Fruit fly (Drosophila melanogaster) whole organism, embryonic: Measurements from ENCODE around the gene CG7536.
A peak's percentile ranks its signal among the peaks of the same experiment; 100 is the strongest.

Source experiments
- Abd-B ChIP-seq: fragments of 200-800 bp; sonication (Bioruptor generic); optimal IDR thresholded peaks from 2 replicates; lab custom pipeline; 2018; ENCODE audit warnings: missing biosample characterization, mild to moderate bottlenecking, missing genetic modification characterization, moderate library complexity
- Antp ChIP-seq: fragments of 200-800 bp; sonication (Bioruptor generic); optimal IDR thresholded peaks from 3 replicates; lab custom pipeline; 2016; ENCODE audit warnings: missing biosample characterization, missing genetic modification characterization
- B-H1 ChIP-seq: fragments of 200-800 bp; sonication (Bioruptor generic); IDR thresholded peaks from 3 replicates; pipeline ENCODE4 v1.3.6; 2022; ENCODE audit warnings: missing biosample characterization, missing genetic modification characterization
- Blimp-1 ChIP-seq: fragments of 200-800 bp; sonication (Bioruptor generic); optimal IDR thresholded peaks from 3 replicates; lab custom pipeline; 2018; ENCODE audit warnings: missing biosample characterization, missing genetic modification characterization, mild to moderate bottlenecking, moderate library complexity, missing genetic modification reagents
- C15 ChIP-seq: fragments of 200-800 bp; sonication (Bioruptor generic); IDR thresholded peaks from 3 replicates; pipeline ENCODE4 v1.3.6; 2022; ENCODE audit warnings: missing biosample characterization, missing genetic modification characterization
- CG10543 ChIP-seq: fragments of 200-800 bp; sonication (Bioruptor generic); optimal IDR thresholded peaks from 3 replicates; lab custom pipeline; 2017; ENCODE audit warnings: missing biosample characterization, mild to moderate bottlenecking, missing genetic modification characterization, moderate library complexity
- CG11695 ChIP-seq: fragments of 200-800 bp; sonication (Bioruptor generic); IDR thresholded peaks from 3 replicates; pipeline ENCODE4 v1.3.6; 2022; ENCODE audit warnings: missing biosample characterization, missing genetic modification characterization
- CG1233 ChIP-seq: fragments of 200-800 bp; sonication (Bioruptor generic); optimal IDR thresholded peaks from 4 replicates; lab custom pipeline; 2018; ENCODE audit warnings: missing biosample characterization, mild to moderate bottlenecking, missing genetic modification characterization
- CG12744 ChIP-seq: fragments of 200-800 bp; sonication (Bioruptor generic); optimal IDR thresholded peaks from 2 replicates; lab custom pipeline; 2016; ENCODE audit warnings: missing biosample characterization, missing genetic modification characterization
- CG13624 ChIP-seq: fragments of 200-800 bp; sonication (Bioruptor generic); optimal IDR thresholded peaks from 2 replicates; lab custom pipeline; 2016; ENCODE audit warnings: missing biosample characterization, missing genetic modification characterization
- CG13775 ChIP-seq: fragments of 200-800 bp; sonication (Bioruptor generic); optimal IDR thresholded peaks from 3 replicates; lab custom pipeline; 2017; ENCODE audit warnings: missing biosample characterization, mild to moderate bottlenecking, missing genetic modification characterization
- CG13894 ChIP-seq: fragments of 200-800 bp; sonication (Bioruptor generic); optimal IDR thresholded peaks from 3 replicates; lab custom pipeline; 2018; ENCODE audit warnings: missing biosample characterization, mild to moderate bottlenecking, missing genetic modification characterization, moderate library complexity
- CG15514 ChIP-seq: fragments of 200-800 bp; sonication (Bioruptor generic); optimal IDR thresholded peaks from 3 replicates; lab custom pipeline; 2017; ENCODE audit warnings: missing biosample characterization, missing genetic modification characterization, mild to moderate bottlenecking, moderate library complexity, missing genetic modification reagents
- CG18476 ChIP-seq: fragments of 200-800 bp; sonication (Bioruptor generic); optimal IDR thresholded peaks from 2 replicates; lab custom pipeline; 2016; ENCODE audit warnings: missing biosample characterization, mild to moderate bottlenecking, missing genetic modification characterization
- CG18599 ChIP-seq: fragments of 200-800 bp; sonication (Bioruptor generic); optimal IDR thresholded peaks from 3 replicates; lab custom pipeline; 2017; ENCODE audit warnings: missing biosample characterization, missing genetic modification characterization, mild to moderate bottlenecking, moderate library complexity, missing genetic modification reagents
- CG18619 ChIP-seq: fragments of 200-800 bp; sonication (Bioruptor generic); optimal IDR thresholded peaks from 3 replicates; lab custom pipeline; 2017; ENCODE audit warnings: missing biosample characterization, mild to moderate bottlenecking, missing genetic modification characterization
- CG2889 ChIP-seq: fragments of 200-800 bp; sonication (Bioruptor generic); IDR thresholded peaks from 3 replicates; pipeline ENCODE4 v1.3.6; 2022; ENCODE audit warnings: missing biosample characterization, missing genetic modification characterization
- CG31224 ChIP-seq: fragments of 200-800 bp; sonication (Bioruptor generic); IDR thresholded peaks from 2 replicates; pipeline ENCODE4 v1.3.6; 2022; ENCODE audit warnings: missing biosample characterization, missing genetic modification characterization
- CG3407 ChIP-seq: fragments of 200-800 bp; sonication (Bioruptor generic); optimal IDR thresholded peaks from 2 replicates; lab custom pipeline; 2018; ENCODE audit warnings: missing biosample characterization, mild to moderate bottlenecking, missing genetic modification characterization
- CG6689 ChIP-seq: fragments of 200-800 bp; sonication (Bioruptor generic); IDR thresholded peaks from 2 replicates; pipeline ENCODE4 v1.3.6; 2022; ENCODE audit warnings: missing biosample characterization, missing genetic modification characterization
- CG8089 ChIP-seq: fragments of 200-800 bp; sonication (Bioruptor generic); optimal IDR thresholded peaks from 3 replicates; lab custom pipeline; 2016; ENCODE audit warnings: missing biosample characterization, missing genetic modification characterization
- HLH3B ChIP-seq: fragments of 200-800 bp; sonication (Bioruptor generic); IDR thresholded peaks from 2 replicates; pipeline ENCODE4 v1.3.6; 2022; ENCODE audit warnings: missing biosample characterization, missing genetic modification characterization
- HLH4C ChIP-seq: fragments of 200-800 bp; sonication (Bioruptor generic); IDR thresholded peaks from 3 replicates; pipeline ENCODE4 v1.3.6; 2022; ENCODE audit warnings: missing biosample characterization, missing genetic modification characterization; ENCODE audit not compliant: partially characterized antibody
- HLH54F ChIP-seq: fragments of 200-800 bp; sonication (Bioruptor generic); optimal IDR thresholded peaks from 3 replicates; lab custom pipeline; 2016; ENCODE audit warnings: missing biosample characterization, missing genetic modification characterization
- HLHmδ ChIP-seq: fragments of 200-800 bp; sonication (Bioruptor generic); optimal IDR thresholded peaks from 2 replicates; lab custom pipeline; 2018; ENCODE audit warnings: missing biosample characterization, mild to moderate bottlenecking, missing genetic modification characterization, moderate library complexity
- Hr39 ChIP-seq: fragments of >200 bp; optimal IDR thresholded peaks from 2 replicates; lab custom pipeline; 2017
- Hsf ChIP-seq: fragments of 200-800 bp; sonication (Bioruptor generic); optimal IDR thresholded peaks from 3 replicates; lab custom pipeline; 2016; ENCODE audit warnings: missing biosample characterization, missing genetic modification characterization
- Kr ChIP-seq: fragments of 200-800 bp; sonication (Bioruptor generic); optimal IDR thresholded peaks from 2 replicates; lab custom pipeline; 2017; ENCODE audit warnings: missing biosample characterization, mild to moderate bottlenecking, missing genetic modification characterization
- Lpt ChIP-seq: fragments of >200 bp; optimal IDR thresholded peaks from 2 replicates; lab custom pipeline; 2018; ENCODE audit warnings: missing biosample characterization, missing genetic modification characterization
- MTF-1 ChIP-seq: fragments of 200-800 bp; sonication (Bioruptor generic); optimal IDR thresholded peaks from 2 replicates; lab custom pipeline; 2018; ENCODE audit warnings: missing biosample characterization, mild to moderate bottlenecking, missing genetic modification characterization, borderline replicate concordance
- Nf-YC ChIP-seq: fragments of 200-800 bp; optimal IDR thresholded peaks from 3 replicates; lab custom pipeline; 2019; ENCODE audit warnings: missing biosample characterization, mild to moderate bottlenecking, missing genetic modification characterization, moderate library complexity
- Oli ChIP-seq: fragments of 200-800 bp; sonication (Bioruptor generic); optimal IDR thresholded peaks from 2 replicates; lab custom pipeline; 2018; ENCODE audit warnings: missing biosample characterization, mild to moderate bottlenecking, missing genetic modification characterization, moderate library complexity
- Sry-δ ChIP-seq: fragments of 200-800 bp; sonication (Bioruptor generic); optimal IDR thresholded peaks from 2 replicates; lab custom pipeline; 2016; ENCODE audit warnings: missing biosample characterization, missing genetic modification characterization
- Taf1 ChIP-seq: fragments of 200-800 bp; sonication (Bioruptor generic); IDR thresholded peaks from 2 replicates; pipeline ENCODE4 v1.3.6; 2022; ENCODE audit warnings: missing biosample characterization, missing genetic modification characterization
- cad ChIP-seq: fragments of >200 bp; optimal IDR thresholded peaks from 2 replicates; lab custom pipeline; 2017; ENCODE audit warnings: missing biosample characterization, missing genetic modification characterization
- dm ChIP-seq: fragments of 200-800 bp; sonication (Bioruptor generic); optimal IDR thresholded peaks from 3 replicates; lab custom pipeline; 2016; ENCODE audit warnings: missing biosample characterization, missing genetic modification characterization
- dmrt99B ChIP-seq: fragments of 200-800 bp; sonication (Bioruptor generic); optimal IDR thresholded peaks from 2 replicates; lab custom pipeline; 2018; ENCODE audit warnings: missing biosample characterization, mild to moderate bottlenecking, missing genetic modification characterization, moderate library complexity
- fd102C ChIP-seq: fragments of 200-800 bp; sonication (Bioruptor generic); optimal IDR thresholded peaks from 2 replicates; lab custom pipeline; 2018; ENCODE audit warnings: missing biosample characterization, mild to moderate bottlenecking, missing genetic modification characterization, moderate library complexity
- gfzf ChIP-seq: fragments of 200-800 bp; sonication (Bioruptor generic); optimal IDR thresholded peaks from 2 replicates; lab custom pipeline; 2016; ENCODE audit warnings: missing biosample characterization, mild to moderate bottlenecking, missing genetic modification characterization, moderate library complexity
- grn ChIP-seq: fragments of 200-800 bp; sonication (Bioruptor generic); optimal IDR thresholded peaks from 3 replicates; lab custom pipeline; 2017; ENCODE audit warnings: missing biosample characterization, missing genetic modification characterization
- gro ChIP-seq: fragments of 200-800 bp; sonication (Bioruptor generic); optimal IDR thresholded peaks from 2 replicates; lab custom pipeline; 2016; ENCODE audit warnings: missing biosample characterization, missing genetic modification characterization
- gsb ChIP-seq: fragments of 200-800 bp; sonication (Bioruptor generic); IDR thresholded peaks from 2 replicates; pipeline ENCODE4 v1.3.6; 2022; ENCODE audit warnings: missing biosample characterization, missing genetic modification characterization
- hth ChIP-seq: fragments of >200 bp; optimal IDR thresholded peaks from 2 replicates; lab custom pipeline; 2017; ENCODE audit warnings: inconsistent platforms
- nerfin-1 ChIP-seq: fragments of 200-800 bp; sonication (Bioruptor generic); optimal IDR thresholded peaks from 3 replicates; lab custom pipeline; 2019; ENCODE audit warnings: missing biosample characterization, mild to moderate bottlenecking, missing genetic modification characterization, moderate library complexity
- nmo ChIP-seq: fragments of 200-800 bp; sonication (Bioruptor generic); optimal IDR thresholded peaks from 2 replicates; lab custom pipeline; 2018; ENCODE audit warnings: missing biosample characterization, mild to moderate bottlenecking, missing genetic modification characterization, moderate library complexity
- otp ChIP-seq: fragments of 200-800 bp; sonication (Bioruptor generic); IDR thresholded peaks from 3 replicates; pipeline ENCODE4, ENCODE4 v1.3.6; 2022; ENCODE audit warnings: missing biosample characterization, missing genetic modification characterization
- sob ChIP-seq: fragments of 200-800 bp; sonication (Bioruptor generic); IDR thresholded peaks from 2 replicates; pipeline ENCODE4 v1.3.6; 2022; ENCODE audit warnings: missing biosample characterization, missing genetic modification characterization
- tap ChIP-seq: fragments of 200-800 bp; optimal IDR thresholded peaks from 3 replicates; lab custom pipeline; 2019; ENCODE audit warnings: missing biosample characterization, mild to moderate bottlenecking, missing genetic modification characterization, moderate library complexity
- trh ChIP-seq: fragments of 200-800 bp; sonication (Bioruptor generic); optimal IDR thresholded peaks from 2 replicates; lab custom pipeline; 2016; ENCODE audit warnings: missing biosample characterization, missing genetic modification characterization
- twi ChIP-seq: fragments of 200-800 bp; optimal IDR thresholded peaks from 2 replicates; lab custom pipeline; 2019; ENCODE audit warnings: missing biosample characterization, mild to moderate bottlenecking, missing genetic modification characterization, moderate library complexity
- tx ChIP-seq: fragments of 200-800 bp; sonication (Bioruptor generic); optimal IDR thresholded peaks from 2 replicates; lab custom pipeline; 2016; ENCODE audit warnings: missing biosample characterization, missing genetic modification characterization

The CG7536 gene

dm6 chrX:18092810-18093222 is 4.5 kb upstream of the CG7536 start, which contains the start of gene RhoGAP16F (continued):
- TF ChIP-seq MTF-1 (GFP tag; lab: Kevin White, UChicago) (peak; percentile 29), CG12744 (GFP tag; lab: Kevin White, UChicago) (peak; percentile 45), Abd-B (GFP tag; lab: Kevin White, UChicago) (peak; percentile 89), fd102C (GFP tag; lab: Kevin White, UChicago) (peak; percentile 18), Oli (tag; lab: Kevin White, UChicago) (peak; percentile 84), CG13775 (peak; percentile 77), twi (tag; lab: Kevin White, UChicago) (peak; percentile 64), Kr (no peak), CG6689 (peak; percentile 80), CG13624 (GFP tag; lab: Kevin White, UChicago) (peak; percentile 76), CG18619 (GFP tag; lab: Kevin White, UChicago) (peak; percentile 79), HLH54F (GFP tag; lab: Kevin White, UChicago) (peak; percentile 83), nerfin-1 (tag; lab: Kevin White, UChicago) (peak; percentile 67), Nf-YC (tag; lab: Kevin White, UChicago) (peak; percentile 72), cad (no peak), CG1233 (GFP tag; lab: Kevin White, UChicago) (peak; percentile 79), Hsf (GFP tag; lab: Kevin White, UChicago) (peak; percentile 90), CG18599 (GFP tag; lab: Kevin White, UChicago) (peak; percentile 88), gfzf (GFP tag; lab: Kevin White, UChicago) (peak; percentile 5), Blimp-1 (GFP tag; lab: Kevin White, UChicago) (peak; percentile 74), grn (GFP tag; lab: Kevin White, UChicago) (peak; percentile 8), B-H1 (GFP tag; lab: Robert Waterston, UW) (peak; percentile 79), tx (GFP tag; lab: Kevin White, UChicago) (peak; percentile 65), Lpt (GFP tag; lab: Kevin White, UChicago) (no peak), CG31224 (GFP tag; lab: Robert Waterston, UW) (peak; percentile 80), hth (lab: Kevin White, UChicago) (no peak), dm (GFP tag; lab: Kevin White, UChicago) (peak; percentile 71), CG18476 (GFP tag; lab: Kevin White, UChicago) (peak; percentile 69), CG11695 (GFP tag; lab: Robert Waterston, UW) (peak; percentile 76), CG2889 (GFP tag; lab: Robert Waterston, UW) (peak; percentile 60; the same call in 1 of the 3 replicates), CG13894 (peak; percentile 80), trh (GFP tag; lab: Kevin White, UChicago) (peak; percentile 80), nmo (GFP tag; lab: Kevin White, UChicago) (peak; percentile 90), C15 (GFP tag; lab: Robert Waterston, UW) (no peak), sob (GFP tag; lab: Robert Waterston, UW) (peak; percentile 88), HLH3B (GFP tag; lab: Robert Waterston, UW) (peak; percentile 85), dmrt99B (peak; percentile 83), gro (peak; percentile 78), CG8089 (peak; percentile 48), tap (tag; lab: Kevin White, UChicago) (peak; percentile 76), CG3407 (peak; percentile 67), Antp (GFP tag; lab: Kevin White, UChicago) (peak; percentile 63), Hr39 (lab: Kevin White, UChicago) (no peak), Taf1 (GFP tag; lab: Robert Waterston, UW) (peak; percentile 54; the same call in 1 of the 2 replicates), CG10543 (GFP tag; lab: Kevin White, UChicago) (peak; percentile 84), CG15514 (peak; percentile 69), otp (peak; percentile 71; the same call in 2 of the 3 replicates), gsb (GFP tag; lab: Robert Waterston, UW) (peak; percentile 54; the same call in 1 of the 2 replicates), HLH4C (GFP tag; lab: Robert Waterston, UW) (no peak), HLHmδ (GFP tag; lab: Kevin White, UChicago) (no peak), Sry-δ (GFP tag; lab: Kevin White, UChicago) (peak; percentile 19)
